Fruit fly (Drosophila melanogaster) whole organism, embryonic: ENCODE data around the gene Est-Q.

ENCODE experiments used
- CG11456 ChIP-seq: fragments of 200-800 bp; sonication (Bioruptor generic); IDR thresholded peaks from 3 replicates; pipeline ENCODE4 v1.3.6; 2022; ENCODE audit warnings: missing biosample characterization, missing genetic modification characterization
- CG11695 ChIP-seq: fragments of 200-800 bp; sonication (Bioruptor generic); IDR thresholded peaks from 3 replicates; pipeline ENCODE4 v1.3.6; 2022; ENCODE audit warnings: missing biosample characterization, missing genetic modification characterization
- CG11723 ChIP-seq: fragments of 200-800 bp; sonication (Bioruptor generic); optimal IDR thresholded peaks from 2 replicates; lab custom pipeline; 2017; ENCODE audit warnings: missing biosample characterization, mild to moderate bottlenecking, missing genetic modification characterization
- CG12391 ChIP-seq: fragments of 200-800 bp; sonication (Bioruptor generic); optimal IDR thresholded peaks from 3 replicates; lab custom pipeline; 2018; ENCODE audit warnings: missing biosample characterization, mild to moderate bottlenecking, missing genetic modification characterization, moderate library complexity
- CG12659 ChIP-seq: fragments of 200-800 bp; sonication (Bioruptor generic); optimal IDR thresholded peaks from 3 replicates; lab custom pipeline; 2017; ENCODE audit warnings: mild to moderate bottlenecking, missing biosample characterization, missing genetic modification reagents, missing genetic modification characterization
- CG13296 ChIP-seq: fragments of 200-800 bp; sonication (Bioruptor generic); optimal IDR thresholded peaks from 3 replicates; lab custom pipeline; 2018; ENCODE audit warnings: missing biosample characterization, mild to moderate bottlenecking, missing genetic modification characterization
- CG14667 ChIP-seq: fragments of 200-800 bp; sonication (Bioruptor generic); IDR thresholded peaks from 2 replicates; pipeline ENCODE4 v1.3.6; 2022; ENCODE audit warnings: missing biosample characterization, missing genetic modification characterization
- CG14860 ChIP-seq: fragments of 200-800 bp; sonication (Bioruptor generic); IDR thresholded peaks from 3 replicates; pipeline ENCODE4 v1.3.6; 2022; ENCODE audit warnings: missing biosample characterization, missing genetic modification characterization; ENCODE audit not compliant: partially characterized antibody
- CG15601 ChIP-seq: fragments of 200-800 bp; sonication (Bioruptor generic); optimal IDR thresholded peaks from 3 replicates; lab custom pipeline; 2019; ENCODE audit warnings: missing biosample characterization, mild to moderate bottlenecking, missing genetic modification characterization, moderate library complexity
- CG16863 ChIP-seq: fragments of 200-800 bp; sonication (Bioruptor generic); optimal IDR thresholded peaks from 3 replicates; lab custom pipeline; 2016; ENCODE audit warnings: missing biosample characterization, missing genetic modification characterization
- CG18011 ChIP-seq: fragments of 200-800 bp; sonication (Bioruptor generic); optimal IDR thresholded peaks from 2 replicates; lab custom pipeline; 2017; ENCODE audit warnings: missing biosample characterization, missing genetic modification characterization, mild to moderate bottlenecking, moderate library complexity, missing genotype
- CG2712 ChIP-seq: fragments of 200-800 bp; optimal IDR thresholded peaks from 3 replicates; lab custom pipeline; 2019; ENCODE audit warnings: missing biosample characterization, mild to moderate bottlenecking, missing genetic modification characterization, moderate library complexity
- CG34422 ChIP-seq: fragments of 200-800 bp; sonication (Bioruptor generic); IDR thresholded peaks from 3 replicates; pipeline ENCODE4 v1.3.6; 2022; ENCODE audit warnings: missing biosample characterization, missing genetic modification characterization
- CG3847 ChIP-seq: fragments of 200-800 bp; sonication (Bioruptor generic); IDR thresholded peaks from 2 replicates; pipeline ENCODE4 v1.3.6; 2022; ENCODE audit warnings: missing biosample characterization, missing genetic modification characterization
- CG4617 ChIP-seq: fragments of 200-800 bp; sonication (Bioruptor generic); optimal IDR thresholded peaks from 3 replicates; lab custom pipeline; 2016; ENCODE audit warnings: missing biosample characterization, missing genetic modification characterization, borderline replicate concordance
- CG4854 ChIP-seq: fragments of 200-800 bp; sonication (Bioruptor generic); optimal IDR thresholded peaks from 2 replicates; lab custom pipeline; 2016; ENCODE audit warnings: missing biosample characterization, missing genetic modification characterization, inconsistent platforms
- CG6254 ChIP-seq: fragments of 200-800 bp; sonication (Bioruptor generic); optimal IDR thresholded peaks from 3 replicates; lab custom pipeline; 2017; ENCODE audit warnings: mild to moderate bottlenecking, missing biosample characterization, missing genetic modification reagents, missing genetic modification characterization
- CG6765 ChIP-seq: fragments of 200-800 bp; sonication (Bioruptor generic); optimal IDR thresholded peaks from 3 replicates; lab custom pipeline; 2017; ENCODE audit warnings: missing biosample characterization, mild to moderate bottlenecking, missing genetic modification characterization
- CG8478 ChIP-seq: fragments of >200 bp; optimal IDR thresholded peaks from 2 replicates; lab custom pipeline; 2018
- CG9932 ChIP-seq: fragments of 200-800 bp; sonication (Bioruptor generic); IDR thresholded peaks from 2 replicates; pipeline ENCODE4 v1.3.6; 2022; ENCODE audit warnings: missing biosample characterization, missing genetic modification characterization
- CHES-1-like ChIP-seq: fragments of 200-800 bp; sonication (Bioruptor generic); optimal IDR thresholded peaks from 2 replicates; lab custom pipeline; 2016; ENCODE audit warnings: missing biosample characterization, missing genetic modification characterization
- Dbx ChIP-seq: fragments of 200-800 bp; sonication (Bioruptor generic); IDR thresholded peaks from 3 replicates; pipeline ENCODE4 v1.3.6; 2022; ENCODE audit warnings: missing biosample characterization, missing genetic modification characterization
- Deaf1 ChIP-seq: fragments of 200-800 bp; optimal IDR thresholded peaks from 3 replicates; lab custom pipeline; 2019; ENCODE audit warnings: missing biosample characterization, mild to moderate bottlenecking, missing genetic modification characterization, moderate library complexity
- Drgx ChIP-seq: fragments of 200-800 bp; sonication (Bioruptor generic); IDR thresholded peaks from 2 replicates; pipeline ENCODE4 v1.3.6; 2022; ENCODE audit warnings: missing biosample characterization, missing genetic modification characterization
- Eip74EF ChIP-seq, 2 experiments: fragments of 200-800 bp in 1 of 2; fragments of >200 bp in 1 of 2; sonication (Bioruptor generic) in 1 of 2; optimal IDR thresholded peaks; 2 replicates each; lab custom pipeline; 2017 to 2019; ENCODE audit warnings: missing biosample characterization in 2 of 2, missing genetic modification characterization in 2 of 2, mild to moderate bottlenecking in 1 of 2, moderate library complexity in 1 of 2
- Ets97D ChIP-seq: fragments of 200-800 bp; sonication (Bioruptor generic); optimal IDR thresholded peaks from 3 replicates; lab custom pipeline; 2016; ENCODE audit warnings: missing biosample characterization, missing genetic modification characterization
- Fer1 ChIP-seq: fragments of 200-800 bp; sonication (Bioruptor generic); optimal IDR thresholded peaks from 2 replicates; lab custom pipeline; 2017; ENCODE audit warnings: missing biosample characterization, mild to moderate bottlenecking, missing genetic modification characterization
- Hsf ChIP-seq: fragments of 200-800 bp; sonication (Bioruptor generic); optimal IDR thresholded peaks from 3 replicates; lab custom pipeline; 2016; ENCODE audit warnings: missing biosample characterization, missing genetic modification characterization
- Lpt ChIP-seq: fragments of >200 bp; optimal IDR thresholded peaks from 2 replicates; lab custom pipeline; 2018; ENCODE audit warnings: missing biosample characterization, missing genetic modification characterization
- Mad ChIP-seq: fragments of 200-800 bp; sonication (Bioruptor generic); optimal IDR thresholded peaks from 2 replicates; lab custom pipeline; 2016; ENCODE audit warnings: missing biosample characterization, missing genetic modification characterization
- Ravus ChIP-seq: fragments of 200-800 bp; sonication (Bioruptor generic); IDR thresholded peaks from 2 replicates; pipeline ENCODE4 v1.3.6; 2022; ENCODE audit warnings: missing biosample characterization, missing genetic modification characterization
- Side ChIP-seq: fragments of 200-800 bp; sonication (Bioruptor generic); optimal IDR thresholded peaks from 2 replicates; lab custom pipeline; 2016; ENCODE audit warnings: missing biosample characterization, missing genetic modification characterization
- Sox102F ChIP-seq: fragments of 200-800 bp; sonication (Bioruptor generic); optimal IDR thresholded peaks from 2 replicates; lab custom pipeline; 2018; ENCODE audit warnings: missing biosample characterization, mild to moderate bottlenecking, missing genetic modification characterization, moderate library complexity
- Sry-β ChIP-seq: fragments of 200-800 bp; sonication (Bioruptor generic); optimal IDR thresholded peaks from 2 replicates; lab custom pipeline; 2018; ENCODE audit warnings: missing biosample characterization, mild to moderate bottlenecking, missing genetic modification characterization, moderate library complexity
- Trl ChIP-seq, 3 experiments: fragments of >200 bp in 2 of 3; fragments of 200-800 bp in 1 of 3; sonication (Bioruptor generic) in 1 of 3; optimal IDR thresholded peaks; 2 replicates in 1 of 3; 3 replicates in 2 of 3; lab custom pipeline; 2016 to 2017; ENCODE audit warnings: missing biosample characterization in 1 of 3, missing genetic modification characterization in 1 of 3
- Usf ChIP-seq: fragments of 200-800 bp; sonication (Bioruptor generic); optimal IDR thresholded peaks from 2 replicates; lab custom pipeline; 2017; ENCODE audit warnings: missing genotype, missing biosample characterization, missing genetic modification characterization
- dimm ChIP-seq: fragments of 200-800 bp; sonication (Bioruptor generic); IDR thresholded peaks from 2 replicates; pipeline ENCODE4 v1.3.6; 2022; ENCODE audit warnings: missing biosample characterization, missing genetic modification characterization
- ewg ChIP-seq: fragments of 200-800 bp; sonication (Bioruptor generic); optimal IDR thresholded peaks from 3 replicates; lab custom pipeline; 2017; ENCODE audit warnings: mild to moderate bottlenecking, missing biosample characterization, missing genetic modification reagents, missing genetic modification characterization
- exex ChIP-seq: fragments of 200-800 bp; sonication (Bioruptor generic); optimal IDR thresholded peaks from 4 replicates; lab custom pipeline; 2018; ENCODE audit warnings: missing biosample characterization, mild to moderate bottlenecking, missing genetic modification characterization, moderate library complexity
- fd96Cb ChIP-seq: fragments of 200-800 bp; sonication (Bioruptor generic); optimal IDR thresholded peaks from 2 replicates; lab custom pipeline; 2018; ENCODE audit warnings: missing biosample characterization, mild to moderate bottlenecking, missing genetic modification characterization, moderate library complexity
- ftz-f1 ChIP-seq: fragments of 200-800 bp; sonication (Bioruptor generic); optimal IDR thresholded peaks from 2 replicates; lab custom pipeline; 2016; ENCODE audit warnings: missing biosample characterization, missing genetic modification characterization
- gro ChIP-seq: fragments of 200-800 bp; sonication (Bioruptor generic); optimal IDR thresholded peaks from 2 replicates; lab custom pipeline; 2016; ENCODE audit warnings: missing biosample characterization, missing genetic modification characterization
- insv ChIP-seq, 2 experiments: fragments of 200-800 bp; sonication (Bioruptor generic); optimal IDR thresholded peaks; 3 replicates each; lab custom pipeline; 2016 to 2018; ENCODE audit warnings: missing biosample characterization in 2 of 2, missing genetic modification characterization in 2 of 2
- jigr1 ChIP-seq: fragments of 200-800 bp; sonication (Bioruptor generic); IDR thresholded peaks from 3 replicates; pipeline ENCODE4 v1.3.6; 2022; ENCODE audit warnings: missing biosample characterization, missing genetic modification characterization
- jing ChIP-seq: fragments of 200-800 bp; sonication (Bioruptor generic); optimal IDR thresholded peaks from 2 replicates; lab custom pipeline; 2018; ENCODE audit warnings: missing biosample characterization, mild to moderate bottlenecking, missing genetic modification characterization
- nom ChIP-seq: fragments of 200-800 bp; sonication (Bioruptor generic); optimal IDR thresholded peaks from 2 replicates; lab custom pipeline; 2017; ENCODE audit warnings: missing biosample characterization, missing genetic modification characterization, mild to moderate bottlenecking, moderate library complexity, missing genetic modification reagents
- pho ChIP-seq: fragments of 200-800 bp; sonication (Bioruptor generic); optimal IDR thresholded peaks from 2 replicates; lab custom pipeline; 2016; ENCODE audit warnings: missing biosample characterization, missing genetic modification characterization
- pum ChIP-seq: fragments of 200-800 bp; sonication (Bioruptor generic); optimal IDR thresholded peaks from 2 replicates; lab custom pipeline; 2016; ENCODE audit warnings: missing biosample characterization, missing genetic modification characterization
- pzg ChIP-seq: fragments of 200-800 bp; sonication (Bioruptor generic); optimal IDR thresholded peaks from 3 replicates; lab custom pipeline; 2018; ENCODE audit warnings: missing biosample characterization, mild to moderate bottlenecking, missing genetic modification characterization, moderate library complexity
- sisA ChIP-seq: fragments of 200-800 bp; sonication (Bioruptor generic); IDR thresholded peaks from 2 replicates; pipeline ENCODE4 v1.3.6; 2022; ENCODE audit warnings: missing biosample characterization, missing genetic modification characterization
- ttk ChIP-seq: fragments of 200-800 bp; sonication (Bioruptor generic); IDR thresholded peaks from 2 replicates; pipeline ENCODE4 v2.1.2; 2022; ENCODE audit warnings: missing biosample characterization, missing genetic modification characterization

The Est-Q gene

DNA sequence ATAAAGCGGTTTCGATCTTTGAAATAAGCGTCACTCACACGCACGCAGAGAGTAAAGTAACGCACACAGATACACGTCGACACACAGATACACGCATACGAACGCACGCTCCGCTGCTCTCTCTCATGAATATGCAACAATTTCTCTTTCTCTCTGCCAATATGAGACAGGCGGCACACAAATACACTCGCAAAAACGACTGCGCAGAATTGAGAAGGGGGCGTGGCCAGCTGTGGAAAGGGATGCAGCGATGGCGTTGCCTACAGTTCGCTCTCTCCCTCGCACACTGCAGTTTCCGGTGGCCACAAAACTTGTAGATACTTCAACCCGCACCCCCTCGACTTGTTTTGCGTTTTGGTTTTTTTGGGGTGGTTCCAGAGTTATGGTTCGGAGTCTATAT is 21.6 kb upstream of the Est-Q start (continued):
- TF ChIP-seq CG34422 (GFP tag; lab: Robert Waterston, UW) (no peak), Ets97D (GFP tag; lab: Kevin White, UChicago) (peak; percentile 97), CG6765 (peak; percentile 11), Deaf1 (peak; percentile 49), CG11456 (GFP tag; lab: Robert Waterston, UW) (0 out of 3 replicates have a peak, but pooled peaks have one; percentile 42), CG9932 (GFP tag; lab: Robert Waterston, UW) (no peak), CG12659 (no peak), CG11723 (GFP tag; lab: Kevin White, UChicago) (peak; percentile 48), insv (GFP tag; optimal IDR thresholded peaks at IDR 0.05; lab: Kevin White, UChicago) (no peak), CG13296 (GFP tag; lab: Kevin White, UChicago) (no peak), Drgx (peak; percentile 43; the same call in 1 of the 2 replicates), sisA (GFP tag; lab: Robert Waterston, UW) (no peak), Fer1 (GFP tag; lab: Kevin White, UChicago) (no peak), Trl (optimal IDR thresholded peaks at IDR 0.05; lab: Kevin White, UChicago) (peak; percentile 72 to 86), Trl (GFP tag; optimal IDR thresholded peaks at IDR 0.05; lab: Kevin White, UChicago) (peak; percentile 41), Hsf (GFP tag; lab: Kevin White, UChicago) (no peak), jing (GFP tag; lab: Kevin White, UChicago) (peak; percentile 1), CG16863 (peak; percentile 12), Usf (no peak), CG4617 (GFP tag; lab: Kevin White, UChicago) (no peak), ewg (GFP tag; lab: Kevin White, UChicago) (peak; percentile 96), Dbx (GFP tag; lab: Robert Waterston, UW) (no peak), CG18011 (GFP tag; lab: Kevin White, UChicago) (no peak), ftz-f1 (GFP tag; lab: Kevin White, UChicago) (no peak), exex (tag; lab: Kevin White, UChicago) (no peak), pum (no peak), CG11695 (GFP tag; lab: Robert Waterston, UW) (no peak), ttk (GFP tag; lab: Robert Waterston, UW) (peak; percentile 67), CG6254 (GFP tag; lab: Kevin White, UChicago) (peak; percentile 41), Side (GFP tag; lab: Kevin White, UChicago) (peak; percentile 1), Eip74EF (GFP tag; optimal IDR thresholded peaks at IDR 0.05; lab: Kevin White, UChicago) (no peak), nom (GFP tag; lab: Kevin White, UChicago) (peak; percentile 71), gro (GFP tag; lab: Kevin White, UChicago) (no peak), Sry-β (GFP tag; lab: Kevin White, UChicago) (no peak), jigr1 (no peak), Ravus (GFP tag; lab: Robert Waterston, UW) (no peak), Sox102F (GFP tag; lab: Kevin White, UChicago) (no peak), CG2712 (tag; lab: Kevin White, UChicago) (peak; percentile 4), CG14860 (GFP tag; lab: Robert Waterston, UW) (no peak), pho (no peak), CG4854 (GFP tag; lab: Kevin White, UChicago) (no peak), Lpt (GFP tag; lab: Kevin White, UChicago) (no peak), CHES-1-like (GFP tag; lab: Kevin White, UChicago) (no peak), CG14667 (GFP tag; lab: Robert Waterston, UW) (no peak), fd96Cb (tag; lab: Kevin White, UChicago) (no peak), dimm (GFP tag; lab: Robert Waterston, UW) (no peak), CG12391 (tag; lab: Kevin White, UChicago) (peak; percentile 27), CG3847 (GFP tag; lab: Robert Waterston, UW) (no peak), CG8478 (lab: Kevin White, UChicago) (peak; percentile 91), CG15601 (tag; lab: Kevin White, UChicago) (no peak), Mad (GFP tag; lab: Kevin White, UChicago) (no peak), pzg (GFP tag; lab: Kevin White, UChicago) (no peak)
